Worm (Caenorhabditis elegans): Measurements from ENCODE around the gene nhr-255.

- no peak for TF ChIP-seq egl-43 (GFP tag; IDR thresholded peaks at IDR 0.05)
- TF ChIP-seq lir-3 (tag; optimal IDR thresholded peaks at IDR 0.05) = no peak
- no peak for TF ChIP-seq rbr-2 (tag; optimal IDR thresholded peaks at IDR 0.05)
- TF ChIP-seq fkh-10 (GFP tag; optimal IDR thresholded peaks at IDR 0.05) = no peak
- TF ChIP-seq ceh-62 (tag; optimal IDR thresholded peaks at IDR 0.05) = no peak
- no peak for TF ChIP-seq nhr-237 (tag; optimal IDR thresholded peaks at IDR 0.05)
- no peak for TF ChIP-seq snpc-4 (tag; optimal IDR thresholded peaks at IDR 0.05)
- TF ChIP-seq nhr-42 (GFP tag; IDR thresholded peaks at IDR 0.05) = no peak
- no peak for TF ChIP-seq F10B5.3 (tag; optimal IDR thresholded peaks at IDR 0.05)
- no peak for TF ChIP-seq Y48G9A.11 (GFP tag; IDR thresholded peaks at IDR 0.05)
- TF ChIP-seq ceh-28 (tag; optimal IDR thresholded peaks at IDR 0.05) = no peak
- TF ChIP-seq pha-4 (GFP tag; IDR thresholded peaks at IDR 0.05) = no peak
- TF ChIP-seq pha-4 (tag; optimal IDR thresholded peaks at IDR 0.05) = no peak
- no peak for TF ChIP-seq nhr-11 (tag; optimal IDR thresholded peaks at IDR 0.05)
Observed at ce11 chrX:15721346-15721745, 21.1 kb upstream of the nhr-255 start, which contains the start of gene ZK662.5.
